Worm (Caenorhabditis elegans): ENCODE measurements around the gene cdgs-1.

The cdgs-1 gene

ce11 chrIV:7845585-7845984, 30.1 kb upstream of the cdgs-1 start (continued):
- TF ChIP-seq dmd-6 (GFP tag; IDR thresholded peaks at IDR 0.05): peak; percentile 64
- no peak for TF ChIP-seq daf-19 (GFP tag; conservative IDR thresholded peaks at IDR 0.05)
- TF ChIP-seq attf-4 (tag; optimal IDR thresholded peaks at IDR 0.05): no peak
- TF ChIP-seq sdz-12 (GFP tag; optimal IDR thresholded peaks at IDR 0.05): no peak
- no peak for TF ChIP-seq snpc-1.2 (GFP tag; IDR thresholded peaks at IDR 0.05)
- TF ChIP-seq lsy-2 (tag; optimal IDR thresholded peaks at IDR 0.05): peak; percentile 29 to 74
- TF ChIP-seq Y105C5A.15 (GFP tag; IDR thresholded peaks at IDR 0.05): no peak
- TF ChIP-seq nhr-77 (tag; optimal IDR thresholded peaks at IDR 0.05): peak; percentile 37
- TF ChIP-seq mdl-1 (tag; optimal IDR thresholded peaks at IDR 0.05): peak; percentile 56 to 86
- TF ChIP-seq hif-1 (tag; optimal IDR thresholded peaks at IDR 0.05): peak in 1 of 2 experiments; percentile 60
- TF ChIP-seq unc-130 (GFP tag; optimal IDR thresholded peaks at IDR 0.05): no peak
- no peak for TF ChIP-seq nhr-10 (tag; optimal IDR thresholded peaks at IDR 0.05)
- TF ChIP-seq cey-2 (tag; optimal IDR thresholded peaks at IDR 0.05; ENCODE audit: borderline replicate concordance, insufficient read depth): no peak
- TF ChIP-seq zip-2 (tag; optimal IDR thresholded peaks at IDR 0.05): no peak
- peak; percentile 57 for TF ChIP-seq arid-1 (GFP tag; conservative IDR thresholded peaks at IDR 0.05)
- TF ChIP-seq dve-1 (tag; optimal IDR thresholded peaks at IDR 0.05; ENCODE audit: insufficient read depth): peak; percentile 77
- no peak for TF ChIP-seq R02D3.7 (tag; optimal IDR thresholded peaks at IDR 0.05)
- 0 out of 2 replicates have a peak, but pooled peaks have one; percentile 37 for TF ChIP-seq lin-1 (GFP tag; IDR thresholded peaks at IDR 0.05)
- TF ChIP-seq T20F7.1 (GFP tag; optimal IDR thresholded peaks at IDR 0.05): peak; percentile 15
- 0 out of 2 replicates have a peak, but pooled peaks have one; percentile 58 for TF ChIP-seq D1046.2 (GFP tag; IDR thresholded peaks at IDR 0.05)
- no peak for TF ChIP-seq daf-8 (GFP tag; IDR thresholded peaks at IDR 0.05)
- TF ChIP-seq unc-39 (tag; optimal IDR thresholded peaks at IDR 0.05): no peak
- TF ChIP-seq gei-8 (GFP tag; optimal IDR thresholded peaks at IDR 0.05): no peak
- no peak for TF ChIP-seq skn-1 (tag; optimal IDR thresholded peaks at IDR 0.05)
- TF ChIP-seq nhr-28 (tag; optimal IDR thresholded peaks at IDR 0.05): peak; percentile 58
- TF ChIP-seq nhr-111 (GFP tag; optimal IDR thresholded peaks at IDR 0.05): peak; percentile 13

- TF ChIP-seq duxl-1 (tag; optimal IDR thresholded peaks at IDR 0.05; ENCODE audit: poor library complexity) (peak; percentile 17), nhr-28 (tag; optimal IDR thresholded peaks at IDR 0.05) (peak; percentile 71), lin-39 (tag; optimal IDR thresholded peaks at IDR 0.05) (no peak), tra-1 (GFP tag; IDR thresholded peaks at IDR 0.05) (no peak), unc-62 (GFP tag; optimal IDR thresholded peaks at IDR 0.05 in 1 of 2) (peak in 1 of 2 experiments; percentile 95), unc-62 (tag; optimal IDR thresholded peaks at IDR 0.05) (no peak), dmd-6 (GFP tag; IDR thresholded peaks at IDR 0.05) (peak; percentile 87), lin-1 (GFP tag; IDR thresholded peaks at IDR 0.05) (0 out of 2 replicates have a peak, but pooled peaks have one; percentile 44), T26A8.4 (GFP tag; IDR thresholded peaks at IDR 0.05) (peak; percentile 42; the same call in 1 of the 2 replicates), daf-8 (GFP tag; IDR thresholded peaks at IDR 0.05) (no peak), lin-13 (GFP tag; optimal IDR thresholded peaks at IDR 0.05) (no peak), ceh-20 (GFP tag; IDR thresholded peaks at IDR 0.05) (no peak), ctbp-1 (GFP tag; IDR thresholded peaks at IDR 0.05) (no peak), daf-16 (GFP tag; optimal IDR thresholded peaks at IDR 0.05) (peak in 1 of 2 experiments; percentile 4), daf-16 (tag; optimal IDR thresholded peaks at IDR 0.05) (peak; percentile 94), pqm-1 (tag; optimal IDR thresholded peaks at IDR 0.05) (peak; percentile 69), lin-15B (tag; optimal IDR thresholded peaks at IDR 0.05) (no peak), D1046.2 (GFP tag; IDR thresholded peaks at IDR 0.05) (no peak), pha-4 (GFP tag; IDR thresholded peaks at IDR 0.05) (no peak), pha-4 (tag; optimal IDR thresholded peaks at IDR 0.05) (no peak), nhr-10 (tag; optimal IDR thresholded peaks at IDR 0.05) (no peak), T20F7.1 (GFP tag; optimal IDR thresholded peaks at IDR 0.05) (peak; percentile 10), nhr-102 (tag; optimal IDR thresholded peaks at IDR 0.05) (peak; percentile 57), tag-97 (GFP tag; IDR thresholded peaks at IDR 0.05) (no peak), snpc-4 (tag; optimal IDR thresholded peaks at IDR 0.05) (no peak), php-3 (GFP tag; IDR thresholded peaks at IDR 0.05) (peak; percentile 48; the same call in 1 of the 2 replicates), zfp-2 (tag; optimal IDR thresholded peaks at IDR 0.05) (no peak), dve-1 (tag; optimal IDR thresholded peaks at IDR 0.05; ENCODE audit: insufficient read depth) (peak; percentile 89), lim-7 (GFP tag; IDR thresholded peaks at IDR 0.05) (no peak), nhr-48 (tag; optimal IDR thresholded peaks at IDR 0.05) (peak; percentile 19), lsy-2 (tag; optimal IDR thresholded peaks at IDR 0.05) (peak in 1 of 2 experiments; percentile 21), hlh-30 (tag; optimal IDR thresholded peaks at IDR 0.05; ENCODE audit: insufficient read depth) (peak; percentile 77)
Observed at ce11 chrIV:7844333-7844973, 28.9 kb upstream of the cdgs-1 start.

Measured in whole organism, L4 larva.